Fruit fly (Drosophila melanogaster) whole organism, embryonic: ENCODE results near the gene CG13884.

ENCODE experiments used
- Awh ChIP-seq: fragments of 200-800 bp; sonication (Bioruptor generic); IDR thresholded peaks from 2 replicates; pipeline ENCODE4, ENCODE4 v1.3.6; 2022; ENCODE audit warnings: missing biosample characterization, missing genetic modification characterization
- BEAF-32 ChIP-seq: fragments of 200-800 bp; sonication (Bioruptor generic); optimal IDR thresholded peaks from 3 replicates; lab custom pipeline; 2017; ENCODE audit warnings: missing biosample characterization, missing genetic modification characterization, mild to moderate bottlenecking, moderate library complexity, missing genetic modification reagents
- CG12155 ChIP-seq: fragments of 200-800 bp; sonication (Bioruptor generic); optimal IDR thresholded peaks from 3 replicates; lab custom pipeline; 2016; ENCODE audit warnings: missing biosample characterization, missing genetic modification characterization
- CG12391 ChIP-seq: fragments of 200-800 bp; sonication (Bioruptor generic); optimal IDR thresholded peaks from 3 replicates; lab custom pipeline; 2018; ENCODE audit warnings: missing biosample characterization, mild to moderate bottlenecking, missing genetic modification characterization, moderate library complexity
- CG13287 ChIP-seq: fragments of 200-800 bp; sonication (Bioruptor generic); IDR thresholded peaks from 2 replicates; pipeline ENCODE4 v1.3.6; 2022; ENCODE audit warnings: missing biosample characterization, missing genetic modification characterization; ENCODE audit not compliant: partially characterized antibody
- CG13424 ChIP-seq: fragments of 200-800 bp; sonication (Bioruptor generic); optimal IDR thresholded peaks from 2 replicates; lab custom pipeline; 2019; ENCODE audit warnings: missing biosample characterization, mild to moderate bottlenecking, missing genetic modification characterization, moderate library complexity
- CG15514 ChIP-seq: fragments of 200-800 bp; sonication (Bioruptor generic); optimal IDR thresholded peaks from 3 replicates; lab custom pipeline; 2017; ENCODE audit warnings: missing biosample characterization, missing genetic modification characterization, mild to moderate bottlenecking, moderate library complexity, missing genetic modification reagents
- CG15696 ChIP-seq: fragments of 200-800 bp; sonication (Bioruptor generic); optimal IDR thresholded peaks from 2 replicates; lab custom pipeline; 2019; ENCODE audit warnings: missing biosample characterization, mild to moderate bottlenecking, missing genetic modification characterization, moderate library complexity
- CG2129 ChIP-seq: fragments of 200-800 bp; sonication (Bioruptor generic); IDR thresholded peaks from 2 replicates; pipeline ENCODE4 v1.3.6; 2022; ENCODE audit warnings: missing biosample characterization, missing genetic modification characterization; ENCODE audit not compliant: partially characterized antibody
- CG2199 ChIP-seq: fragments of 200-800 bp; sonication (Bioruptor generic); IDR thresholded peaks from 3 replicates; pipeline ENCODE4 v1.3.6; 2022; ENCODE audit warnings: missing biosample characterization, missing genetic modification characterization
- CG30403 ChIP-seq: fragments of 200-800 bp; sonication (Bioruptor generic); optimal IDR thresholded peaks from 3 replicates; lab custom pipeline; 2016; ENCODE audit warnings: missing biosample characterization, missing genetic modification characterization
- CG6689 ChIP-seq: fragments of 200-800 bp; sonication (Bioruptor generic); IDR thresholded peaks from 2 replicates; pipeline ENCODE4 v1.3.6; 2022; ENCODE audit warnings: missing biosample characterization, missing genetic modification characterization
- CG8359 ChIP-seq: fragments of 200-800 bp; sonication (Bioruptor generic); optimal IDR thresholded peaks from 2 replicates; lab custom pipeline; 2017; ENCODE audit warnings: missing biosample characterization, mild to moderate bottlenecking, missing genetic modification characterization, borderline replicate concordance
- CG8388 ChIP-seq: fragments of 200-800 bp; sonication (Bioruptor generic); optimal IDR thresholded peaks from 2 replicates; lab custom pipeline; 2019; ENCODE audit warnings: missing biosample characterization, mild to moderate bottlenecking, missing genetic modification characterization, moderate library complexity
- CG8924 ChIP-seq: fragments of 200-800 bp; optimal IDR thresholded peaks from 3 replicates; lab custom pipeline; 2019; ENCODE audit warnings: missing biosample characterization, mild to moderate bottlenecking, missing genetic modification characterization, moderate library complexity
- CG9876 ChIP-seq: fragments of 200-800 bp; sonication (Bioruptor generic); optimal IDR thresholded peaks from 2 replicates; lab custom pipeline; 2016; ENCODE audit warnings: missing biosample characterization, missing genetic modification characterization
- CHES-1-like ChIP-seq: fragments of 200-800 bp; sonication (Bioruptor generic); optimal IDR thresholded peaks from 2 replicates; lab custom pipeline; 2016; ENCODE audit warnings: missing biosample characterization, missing genetic modification characterization
- CrebB ChIP-seq: fragments of 200-800 bp; sonication (Bioruptor generic); optimal IDR thresholded peaks from 3 replicates; lab custom pipeline; 2018; ENCODE audit warnings: missing biosample characterization, mild to moderate bottlenecking, missing genetic modification characterization
- Dad ChIP-seq: fragments of 200-800 bp; sonication (Bioruptor generic); optimal IDR thresholded peaks from 3 replicates; lab custom pipeline; 2016; ENCODE audit warnings: missing biosample characterization, missing genetic modification characterization
- Deaf1 ChIP-seq: fragments of 200-800 bp; optimal IDR thresholded peaks from 3 replicates; lab custom pipeline; 2019; ENCODE audit warnings: missing biosample characterization, mild to moderate bottlenecking, missing genetic modification characterization, moderate library complexity
- Fer1 ChIP-seq: fragments of 200-800 bp; sonication (Bioruptor generic); optimal IDR thresholded peaks from 2 replicates; lab custom pipeline; 2017; ENCODE audit warnings: missing biosample characterization, mild to moderate bottlenecking, missing genetic modification characterization
- Hmx ChIP-seq: fragments of 200-800 bp; sonication (Bioruptor generic); optimal IDR thresholded peaks from 2 replicates; lab custom pipeline; 2016; ENCODE audit warnings: missing biosample characterization, missing genetic modification characterization
- Lpt ChIP-seq: fragments of >200 bp; optimal IDR thresholded peaks from 2 replicates; lab custom pipeline; 2018; ENCODE audit warnings: missing biosample characterization, missing genetic modification characterization
- MTF-1 ChIP-seq: fragments of 200-800 bp; sonication (Bioruptor generic); optimal IDR thresholded peaks from 2 replicates; lab custom pipeline; 2018; ENCODE audit warnings: missing biosample characterization, mild to moderate bottlenecking, missing genetic modification characterization, borderline replicate concordance
- Mrtf ChIP-seq: fragments of 200-800 bp; sonication (Bioruptor generic); IDR thresholded peaks from 3 replicates; pipeline ENCODE4 v1.3.6; 2022; ENCODE audit warnings: missing biosample characterization, missing genetic modification characterization
- Pdp1 ChIP-seq, 2 experiments: fragments of 200-800 bp; sonication (Bioruptor generic); optimal IDR thresholded peaks; 3 replicates each; lab custom pipeline; 2016; ENCODE audit warnings: missing biosample characterization in 2 of 2, missing genetic modification characterization in 2 of 2, mild to moderate bottlenecking in 1 of 2, moderate library complexity in 1 of 2
- Six4 ChIP-seq: fragments of 200-800 bp; sonication (Bioruptor generic); optimal IDR thresholded peaks from 2 replicates; lab custom pipeline; 2016; ENCODE audit warnings: missing biosample characterization, missing genetic modification characterization
- Tbp ChIP-seq: fragments of >200 bp; optimal IDR thresholded peaks from 2 replicates; lab custom pipeline; 2018; ENCODE audit warnings: missing biosample characterization, missing genetic modification characterization
- Xbp1 ChIP-seq: fragments of 200-800 bp; sonication (Bioruptor generic); optimal IDR thresholded peaks from 3 replicates; lab custom pipeline; 2016; ENCODE audit warnings: missing biosample characterization, mild to moderate bottlenecking, missing genetic modification characterization
- cwo ChIP-seq: fragments of 200-800 bp; sonication (Bioruptor generic); optimal IDR thresholded peaks from 3 replicates; lab custom pipeline; 2017; ENCODE audit warnings: missing biosample characterization, missing genetic modification characterization, mild to moderate bottlenecking, moderate library complexity, missing genetic modification reagents
- dmrt99B ChIP-seq: fragments of 200-800 bp; sonication (Bioruptor generic); optimal IDR thresholded peaks from 2 replicates; lab custom pipeline; 2018; ENCODE audit warnings: missing biosample characterization, mild to moderate bottlenecking, missing genetic modification characterization, moderate library complexity
- ftz-f1 ChIP-seq: fragments of 200-800 bp; sonication (Bioruptor generic); optimal IDR thresholded peaks from 2 replicates; lab custom pipeline; 2016; ENCODE audit warnings: missing biosample characterization, missing genetic modification characterization
- gce ChIP-seq: fragments of 200-800 bp; sonication (Bioruptor generic); IDR thresholded peaks from 3 replicates; pipeline ENCODE4 v1.3.6; 2022; ENCODE audit warnings: missing biosample characterization, missing genetic modification characterization
- gro ChIP-seq: fragments of 200-800 bp; sonication (Bioruptor generic); optimal IDR thresholded peaks from 2 replicates; lab custom pipeline; 2016; ENCODE audit warnings: missing biosample characterization, missing genetic modification characterization
- ham ChIP-seq: fragments of 200-800 bp; sonication (Bioruptor generic); IDR thresholded peaks from 2 replicates; pipeline ENCODE4 v1.3.6; 2022; ENCODE audit warnings: missing biosample characterization, missing genetic modification characterization
- pan ChIP-seq, 4 experiments: fragments of >200 bp in 3 of 4; fragments of 200-800 bp in 1 of 4; sonication (Bioruptor generic) in 1 of 4; optimal IDR thresholded peaks in 3 of 4; IDR thresholded peaks in 1 of 4; 2 replicates each; pipeline versions ENCODE4 v1.3.6 to Lab custom; 2017 to 2022; ENCODE audit warnings: missing biosample characterization in 2 of 4, missing genetic modification characterization in 2 of 4, mixed read lengths in 1 of 4
- pfk ChIP-seq: fragments of 200-800 bp; sonication (Bioruptor generic); optimal IDR thresholded peaks from 2 replicates; lab custom pipeline; 2018; ENCODE audit warnings: missing biosample characterization, mild to moderate bottlenecking, missing genetic modification characterization, moderate library complexity
- phol ChIP-seq: fragments of 200-800 bp; sonication (Bioruptor generic); optimal IDR thresholded peaks from 3 replicates; lab custom pipeline; 2018; ENCODE audit warnings: missing biosample characterization, mild to moderate bottlenecking, missing genetic modification characterization, moderate library complexity
- pita ChIP-seq: fragments of 200-800 bp; sonication (Bioruptor generic); optimal IDR thresholded peaks from 2 replicates; lab custom pipeline; 2017; ENCODE audit warnings: missing biosample characterization, mild to moderate bottlenecking, missing genetic modification characterization
- ranshi ChIP-seq: fragments of 200-800 bp; sonication (Bioruptor generic); IDR thresholded peaks from 2 replicates; pipeline ENCODE4 v1.3.6; 2022; ENCODE audit warnings: missing biosample characterization, missing genetic modification characterization
- scrt ChIP-seq: fragments of 200-800 bp; sonication (Bioruptor generic); optimal IDR thresholded peaks from 2 replicates; lab custom pipeline; 2018; ENCODE audit warnings: missing biosample characterization, mild to moderate bottlenecking, missing genetic modification characterization, moderate library complexity
- shn ChIP-seq: fragments of 200-800 bp; sonication (Bioruptor generic); optimal IDR thresholded peaks from 3 replicates; lab custom pipeline; 2016; ENCODE audit warnings: missing biosample characterization, missing genetic modification characterization
- sna ChIP-seq: fragments of 200-800 bp; sonication (Bioruptor generic); IDR thresholded peaks from 2 replicates; pipeline ENCODE4 v1.3.6; 2022; ENCODE audit warnings: missing biosample characterization, missing genetic modification characterization; ENCODE audit not compliant: partially characterized antibody
- so ChIP-seq: fragments of 200-800 bp; sonication (Bioruptor generic); IDR thresholded peaks from 3 replicates; pipeline ENCODE4 v1.3.6; 2022; ENCODE audit warnings: missing biosample characterization, missing genetic modification characterization
- stc ChIP-seq: fragments of 200-800 bp; sonication (Bioruptor generic); IDR thresholded peaks from 2 replicates; pipeline ENCODE4 v1.3.6; 2022; ENCODE audit warnings: missing biosample characterization, missing genetic modification characterization
- toy ChIP-seq: fragments of 200-800 bp; sonication (Bioruptor generic); IDR thresholded peaks from 2 replicates; pipeline ENCODE4 v1.3.6; 2022; ENCODE audit warnings: missing biosample characterization, missing genetic modification characterization
- trh ChIP-seq: fragments of 200-800 bp; sonication (Bioruptor generic); optimal IDR thresholded peaks from 2 replicates; lab custom pipeline; 2016; ENCODE audit warnings: missing biosample characterization, missing genetic modification characterization
- usp ChIP-seq: fragments of >200 bp; optimal IDR thresholded peaks from 2 replicates; lab custom pipeline; 2017; ENCODE audit warnings: missing biosample characterization, missing genetic modification characterization
- wek ChIP-seq: fragments of 200-800 bp; sonication (Bioruptor generic); optimal IDR thresholded peaks from 3 replicates; lab custom pipeline; 2018; ENCODE audit warnings: missing biosample characterization, mild to moderate bottlenecking, missing genetic modification characterization, moderate library complexity
- zen ChIP-seq: fragments of 200-800 bp; sonication (Bioruptor generic); optimal IDR thresholded peaks from 3 replicates; lab custom pipeline; 2018; ENCODE audit warnings: missing biosample characterization, mild to moderate bottlenecking, missing genetic modification characterization, moderate library complexity

Gene CG13884

dm6 chr3L:371228-371627, 5.0 kb upstream of the CG13884 start (continued):
- TF ChIP-seq MTF-1 (GFP tag; lab: Kevin White, UChicago) (no peak), so (GFP tag; lab: Robert Waterston, UW) (no peak), CG2199 (GFP tag; lab: Robert Waterston, UW) (no peak), usp (GFP tag; lab: Kevin White, UChicago) (no peak), pfk (no peak), Six4 (GFP tag; lab: Kevin White, UChicago) (no peak), phol (tag; lab: Kevin White, UChicago) (peak; percentile 48), CG15514 (GFP tag; lab: Kevin White, UChicago) (no peak), shn (no peak), CG8924 (no peak), CG9876 (GFP tag; lab: Kevin White, UChicago) (no peak), dmrt99B (no peak)

dm6 chr3L:361201-361600, 5.0 kb downstream of the CG13884 start, which contains the start of the genes Cdc5 and CG1233:
TSS of gene Cdc5 (minus strand) at chr3L:361383.
TSS of gene CG1233 (plus strand) at chr3L:361472.
- TF ChIP-seq ranshi (GFP tag; lab: Robert Waterston, UW), result 0 out of 2 replicates have a peak, but pooled peaks have one; percentile 14
- no peak for TF ChIP-seq ham
- peak; percentile 72 for TF ChIP-seq CG13424 (tag; lab: Kevin White, UChicago)
- no peak for TF ChIP-seq Tbp (GFP tag; lab: Kevin White, UChicago)
- TF ChIP-seq Deaf1 (tag; lab: Kevin White, UChicago), result no peak
- TF ChIP-seq pan (optimal IDR thresholded peaks at IDR 0.05; lab: Kevin White, UChicago), result no peak
- TF ChIP-seq pan (GFP tag; optimal IDR thresholded peaks at IDR 0.05 in 1 of 2, IDR thresholded peaks at IDR 0.05 in 1 of 2), result peak in 1 of 2 experiments; percentile 6
- no peak for TF ChIP-seq CG8359 (GFP tag; lab: Kevin White, UChicago)
- TF ChIP-seq CG8388, result no peak
- no peak for TF ChIP-seq scrt (GFP tag; lab: Kevin White, UChicago)
- TF ChIP-seq Xbp1, result peak; percentile 55
- TF ChIP-seq trh (GFP tag; lab: Kevin White, UChicago), result no peak
- no peak for TF ChIP-seq Awh (GFP tag; lab: Robert Waterston, UW)
- no peak for TF ChIP-seq stc (GFP tag; lab: Robert Waterston, UW)
- no peak for TF ChIP-seq CrebB (tag; lab: Kevin White, UChicago)
- no peak for TF ChIP-seq Fer1
- peak; percentile 75 for TF ChIP-seq CG13287 (GFP tag; lab: Robert Waterston, UW)
- TF ChIP-seq pita (GFP tag; lab: Kevin White, UChicago), result no peak
- no peak for TF ChIP-seq CG2129 (GFP tag; lab: Robert Waterston, UW)
- TF ChIP-seq Pdp1 (GFP tag; optimal IDR thresholded peaks at IDR 0.05; lab: Kevin White, UChicago), result no peak
- TF ChIP-seq BEAF-32 (GFP tag; lab: Kevin White, UChicago), result peak; percentile 59
- TF ChIP-seq CG30403, result no peak
- TF ChIP-seq toy (GFP tag; lab: Robert Waterston, UW), result no peak
- TF ChIP-seq cwo (GFP tag; lab: Kevin White, UChicago), result no peak
- no peak for TF ChIP-seq Mrtf (GFP tag; lab: Robert Waterston, UW)
- no peak for TF ChIP-seq gro (GFP tag; lab: Kevin White, UChicago)
- peak; percentile 69 for TF ChIP-seq sna (GFP tag; lab: Robert Waterston, UW)
- TF ChIP-seq Dad (GFP tag; lab: Kevin White, UChicago), result peak; percentile 3
- no peak for TF ChIP-seq Hmx (GFP tag; lab: Kevin White, UChicago)
- TF ChIP-seq CG15696 (tag; lab: Kevin White, UChicago), result peak; percentile 65
- no peak for TF ChIP-seq gce (GFP tag; lab: Robert Waterston, UW)
- TF ChIP-seq CG6689, result no peak
- peak; percentile 40 for TF ChIP-seq ftz-f1 (GFP tag; lab: Kevin White, UChicago)
- TF ChIP-seq wek, result no peak
- no peak for TF ChIP-seq Lpt (GFP tag; lab: Kevin White, UChicago)
- TF ChIP-seq CG12155 (GFP tag; lab: Kevin White, UChicago), result peak; percentile 43
- peak; percentile 61 for TF ChIP-seq zen (tag; lab: Kevin White, UChicago)
- TF ChIP-seq CHES-1-like (GFP tag; lab: Kevin White, UChicago), result peak; percentile 35
- TF ChIP-seq CG12391 (tag; lab: Kevin White, UChicago), result peak; percentile 82
